Worm (Caenorhabditis elegans) whole organism, midembryonic: ENCODE measurements around the gene ZK218.5.

Source experiments
- flt-1 ChIP-seq: fragments of 200-800 bp; sonication (Bioruptor generic); IDR thresholded peaks from 2 replicates; pipeline ENCODE4 v1.3.6; 2022; ENCODE audit warnings: missing genetic modification characterization, missing compliant biosample characterization
- klf-2 ChIP-seq: fragments of 200-800 bp; sonication (Bioruptor generic); conservative IDR thresholded peaks from 2 replicates; pipeline ENCODE4 v1.3.6; 2022; ENCODE audit warnings: missing genetic modification reagents, missing genetic modification characterization, missing compliant biosample characterization
- ref-1 ChIP-seq: fragments of 200-800 bp; sonication (Bioruptor generic); conservative IDR thresholded peaks from 2 replicates; pipeline ENCODE4 v1.3.6; 2022; ENCODE audit warnings: missing genetic modification reagents, missing genetic modification characterization, missing compliant biosample characterization
- ztf-23 ChIP-seq: fragments of 200-800 bp; sonication (Bioruptor generic); IDR thresholded peaks from 2 replicates; pipeline ENCODE4 v1.3.6; 2022; ENCODE audit warnings: missing genetic modification reagents, missing genetic modification characterization, missing compliant biosample characterization
- ztf-29 ChIP-seq: fragments of 200-800 bp; sonication (Bioruptor generic); IDR thresholded peaks from 2 replicates; pipeline ENCODE4 v1.3.6; 2022; ENCODE audit warnings: missing genetic modification reagents, missing genetic modification characterization, missing compliant biosample characterization

DNA sequence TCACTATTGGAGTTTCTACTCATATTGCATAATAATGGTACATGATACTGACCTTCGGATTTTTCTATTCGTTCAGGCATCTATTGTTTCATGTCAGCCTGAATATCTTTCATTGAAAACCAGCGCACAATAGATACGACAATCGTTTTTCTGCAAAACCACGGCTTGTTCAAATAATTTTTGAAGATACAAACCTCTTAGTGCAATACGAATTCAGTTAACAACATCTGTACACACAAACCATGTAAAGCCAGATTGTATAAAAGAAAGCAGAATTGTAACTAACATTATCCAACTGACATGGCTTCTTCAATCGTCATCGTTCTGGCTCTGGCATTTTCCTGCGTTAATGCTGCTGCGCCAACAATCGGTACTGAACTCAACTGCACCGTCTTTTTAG, 4.6 kb downstream of the ZK218.5 start, which contains the start of gene ZK218.7:
- TF ChIP-seq ref-1 (no peak), ztf-23 (no peak), klf-2 (GFP tag; lab: Robert Waterston, UW) (no peak), ztf-29 (GFP tag; lab: Robert Waterston, UW) (no peak), flt-1 (GFP tag; lab: Robert Waterston, UW) (no peak)
